Worm (Caenorhabditis elegans): Measurements from ENCODE around the gene srh-82.

The srh-82 gene

ce11 chrV:144794-145193, at the start of gene srh-82:
TSS of gene srh-82 (plus strand) at chrV:145094.
- TF ChIP-seq klf-2 (GFP tag; conservative IDR thresholded peaks at IDR 0.05) (no peak), tab-1 (GFP tag; IDR thresholded peaks at IDR 0.05) (no peak), cog-1 (tag; optimal IDR thresholded peaks at IDR 0.05) (no peak), flt-1 (GFP tag; IDR thresholded peaks at IDR 0.05) (no peak)

- no peak for TF ChIP-seq ref-1 (GFP tag; conservative IDR thresholded peaks at IDR 0.05)
- TF ChIP-seq T22C8.4 (GFP tag; IDR thresholded peaks at IDR 0.05), result no peak
- no peak for TF ChIP-seq klf-2 (GFP tag; conservative IDR thresholded peaks at IDR 0.05)
- no peak for TF ChIP-seq tab-1 (GFP tag; IDR thresholded peaks at IDR 0.05)
- no peak for TF ChIP-seq ztf-23 (GFP tag; IDR thresholded peaks at IDR 0.05)
- TF ChIP-seq cog-1 (tag; optimal IDR thresholded peaks at IDR 0.05), result no peak
- TF ChIP-seq med-1 (GFP tag; optimal IDR thresholded peaks at IDR 0.05; ENCODE audit: insufficient read depth), result no peak
- no peak for TF ChIP-seq flt-1 (GFP tag; IDR thresholded peaks at IDR 0.05)
- no peak for TF ChIP-seq ztf-29 (GFP tag; IDR thresholded peaks at IDR 0.05)
Measured at ce11 chrV:102165-102564, 42.7 kb upstream of the srh-82 start.

DNA sequence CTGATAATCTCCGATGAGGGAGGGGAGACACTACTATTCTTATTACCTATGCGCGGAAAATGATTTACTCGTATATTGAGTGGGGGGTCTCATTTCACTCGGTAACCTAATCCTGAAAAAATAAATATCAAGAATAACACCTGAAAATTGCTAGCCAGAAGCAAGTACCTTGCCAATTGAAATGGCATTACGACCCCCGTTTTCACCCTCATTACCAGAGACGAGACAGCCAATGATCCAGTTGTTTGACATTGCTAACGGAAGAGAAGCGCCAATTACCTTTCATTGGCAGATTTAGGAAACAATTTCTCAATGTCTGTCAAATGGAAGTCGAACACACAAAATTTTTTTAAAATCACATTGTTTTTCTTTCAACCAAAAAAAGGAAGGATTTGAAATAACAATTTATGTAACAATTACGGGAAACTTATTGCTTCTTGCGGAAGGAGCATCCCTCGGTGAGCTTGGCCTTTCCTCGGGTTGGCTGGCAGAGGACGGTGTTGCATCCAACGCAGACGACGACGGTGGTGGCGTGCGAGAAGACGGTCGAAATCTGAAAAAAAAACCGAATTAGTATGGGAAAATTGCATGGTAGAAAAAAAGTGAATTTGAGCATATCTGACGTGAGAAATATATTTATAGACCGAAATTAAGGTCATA, 41.7 kb upstream of the srh-82 start:
- TF ChIP-seq klf-2 (GFP tag; conservative IDR thresholded peaks at IDR 0.05), result no peak
- TF ChIP-seq ref-1 (GFP tag; conservative IDR thresholded peaks at IDR 0.05), result 0 out of 2 replicates have a peak, but pooled peaks have one; percentile 24

DNA sequence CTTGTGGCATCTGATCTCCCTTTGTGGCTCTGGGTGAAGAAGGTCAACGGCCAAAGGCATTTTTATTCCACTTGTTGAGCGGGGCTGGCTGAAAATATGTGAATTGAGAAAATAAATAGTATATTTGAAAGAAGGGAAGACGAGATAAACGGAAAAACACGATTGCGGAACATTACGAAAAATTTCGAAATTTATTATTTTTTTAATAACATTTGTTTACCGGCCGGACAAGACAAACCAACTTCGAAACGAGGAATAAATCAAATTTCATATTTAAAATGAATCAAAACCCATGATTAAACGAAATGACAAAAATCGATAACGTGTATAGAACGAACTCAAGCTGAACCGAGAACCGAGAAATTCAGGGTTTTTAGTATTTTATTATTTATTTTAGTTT, 40.9 kb upstream of the srh-82 start, which contains the start of gene rps-27:
TSS of gene rps-27 (minus strand) at position 101 of the 400 bp plus-strand sequence.
- TF ChIP-seq tab-1 (GFP tag; IDR thresholded peaks at IDR 0.05) (no peak), ztf-29 (GFP tag; IDR thresholded peaks at IDR 0.05) (no peak), med-1 (GFP tag; optimal IDR thresholded peaks at IDR 0.05; ENCODE audit: insufficient read depth) (no peak), flt-1 (GFP tag; IDR thresholded peaks at IDR 0.05) (no peak), ref-1 (GFP tag; conservative IDR thresholded peaks at IDR 0.05) (no peak), ztf-23 (GFP tag; IDR thresholded peaks at IDR 0.05) (no peak), cog-1 (tag; optimal IDR thresholded peaks at IDR 0.05) (no peak), T22C8.4 (GFP tag; IDR thresholded peaks at IDR 0.05) (no peak), klf-2 (GFP tag; conservative IDR thresholded peaks at IDR 0.05) (no peak)

- TF ChIP-seq ztf-23 (GFP tag; IDR thresholded peaks at IDR 0.05), result no peak
- TF ChIP-seq tab-1 (GFP tag; IDR thresholded peaks at IDR 0.05), result no peak
- TF ChIP-seq T22C8.4 (GFP tag; IDR thresholded peaks at IDR 0.05), result no peak
- no peak for TF ChIP-seq klf-2 (GFP tag; conservative IDR thresholded peaks at IDR 0.05)
- no peak for TF ChIP-seq ref-1 (GFP tag; conservative IDR thresholded peaks at IDR 0.05)
- TF ChIP-seq med-1 (GFP tag; optimal IDR thresholded peaks at IDR 0.05; ENCODE audit: insufficient read depth), result no peak
- TF ChIP-seq ztf-29 (GFP tag; IDR thresholded peaks at IDR 0.05), result no peak
- 0 out of 2 replicates have a peak, but pooled peaks have one; percentile 26 for TF ChIP-seq flt-1 (GFP tag; IDR thresholded peaks at IDR 0.05)
- peak; percentile 22 for TF ChIP-seq cog-1 (tag; optimal IDR thresholded peaks at IDR 0.05)
Measured at ce11 chrV:104474-104873, 40.4 kb upstream of the srh-82 start, which contains the start of gene picd-1. TSS of gene picd-1 (plus strand) at chrV:104825.

DNA sequence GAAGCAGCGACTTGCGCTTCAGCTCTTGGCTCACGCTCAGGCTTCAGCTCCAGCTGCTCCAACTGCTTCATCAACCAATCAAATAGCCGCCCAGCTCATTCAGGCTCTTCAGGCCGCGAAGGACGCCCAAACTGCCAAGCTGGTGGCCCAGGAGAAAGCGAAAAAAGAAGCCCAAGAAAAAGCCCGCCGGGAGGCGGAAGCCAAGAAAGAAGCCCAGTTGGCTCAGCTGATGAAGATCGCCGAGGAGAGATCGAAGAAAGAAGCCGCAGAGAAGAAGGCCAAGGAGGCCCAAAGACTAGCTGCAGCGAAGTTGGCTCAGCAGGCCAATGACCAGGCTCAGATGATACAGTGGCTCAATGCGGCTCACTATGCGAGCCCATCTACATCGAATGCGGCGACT, 28.7 kb upstream of the srh-82 start:
- TF ChIP-seq ztf-23 (GFP tag; IDR thresholded peaks at IDR 0.05) (no peak), ref-1 (GFP tag; conservative IDR thresholded peaks at IDR 0.05) (no peak), T22C8.4 (GFP tag; IDR thresholded peaks at IDR 0.05) (no peak), flt-1 (GFP tag; IDR thresholded peaks at IDR 0.05) (no peak)

ce11 chrV:117312-117711, 27.6 kb upstream of the srh-82 start:
- TF ChIP-seq klf-2 (GFP tag; conservative IDR thresholded peaks at IDR 0.05), result no peak

ce11 chrV:122249-122648, 22.6 kb upstream of the srh-82 start:
- TF ChIP-seq med-1 (GFP tag; optimal IDR thresholded peaks at IDR 0.05; ENCODE audit: insufficient read depth), result no peak
- no peak for TF ChIP-seq flt-1 (GFP tag; IDR thresholded peaks at IDR 0.05)
- no peak for TF ChIP-seq T22C8.4 (GFP tag; IDR thresholded peaks at IDR 0.05)
- no peak for TF ChIP-seq ztf-23 (GFP tag; IDR thresholded peaks at IDR 0.05)
- TF ChIP-seq cog-1 (tag; optimal IDR thresholded peaks at IDR 0.05), result no peak
- no peak for TF ChIP-seq ref-1 (GFP tag; conservative IDR thresholded peaks at IDR 0.05)
- TF ChIP-seq tab-1 (GFP tag; IDR thresholded peaks at IDR 0.05), result no peak
- no peak for TF ChIP-seq ztf-29 (GFP tag; IDR thresholded peaks at IDR 0.05)
- no peak for TF ChIP-seq klf-2 (GFP tag; conservative IDR thresholded peaks at IDR 0.05)

- TF ChIP-seq ref-1 (GFP tag; conservative IDR thresholded peaks at IDR 0.05) (no peak), tab-1 (GFP tag; IDR thresholded peaks at IDR 0.05) (no peak), med-1 (GFP tag; optimal IDR thresholded peaks at IDR 0.05; ENCODE audit: insufficient read depth) (no peak), ztf-23 (GFP tag; IDR thresholded peaks at IDR 0.05) (no peak), klf-2 (GFP tag; conservative IDR thresholded peaks at IDR 0.05) (no peak), ztf-29 (GFP tag; IDR thresholded peaks at IDR 0.05) (no peak), T22C8.4 (GFP tag; IDR thresholded peaks at IDR 0.05) (no peak), flt-1 (GFP tag; IDR thresholded peaks at IDR 0.05) (no peak), cog-1 (tag; optimal IDR thresholded peaks at IDR 0.05) (no peak)
Measured at ce11 chrV:122750-123149, 22.1 kb upstream of the srh-82 start, which contains the start of gene cgp-1. TSS of gene cgp-1 (minus strand) at chrV:122789.

DNA sequence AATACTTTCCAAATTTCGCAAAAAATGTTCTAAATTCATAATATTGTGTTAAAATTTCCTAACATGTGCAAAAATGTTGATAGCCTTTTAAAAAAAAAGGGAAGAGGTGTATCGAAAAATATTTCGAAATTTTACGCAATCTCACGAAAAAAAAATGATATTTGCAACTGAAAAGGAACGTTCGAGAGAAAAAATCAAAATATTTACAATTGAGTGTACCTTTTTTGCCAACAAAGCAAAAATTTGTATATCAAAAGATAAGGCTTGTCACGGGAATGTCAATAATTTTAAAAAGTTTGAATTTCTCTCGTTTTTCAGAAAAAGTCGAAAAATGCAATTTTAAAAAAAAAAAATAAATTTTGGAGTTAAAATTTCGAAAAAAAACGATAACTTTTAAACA, 21.4 kb upstream of the srh-82 start:
- TF ChIP-seq med-1 (GFP tag; optimal IDR thresholded peaks at IDR 0.05; ENCODE audit: insufficient read depth), result no peak
- TF ChIP-seq flt-1 (GFP tag; IDR thresholded peaks at IDR 0.05), result no peak
- TF ChIP-seq ref-1 (GFP tag; conservative IDR thresholded peaks at IDR 0.05), result no peak
- no peak for TF ChIP-seq ztf-29 (GFP tag; IDR thresholded peaks at IDR 0.05)
- TF ChIP-seq T22C8.4 (GFP tag; IDR thresholded peaks at IDR 0.05), result no peak
- no peak for TF ChIP-seq cog-1 (tag; optimal IDR thresholded peaks at IDR 0.05)
- no peak for TF ChIP-seq ztf-23 (GFP tag; IDR thresholded peaks at IDR 0.05)
- no peak for TF ChIP-seq tab-1 (GFP tag; IDR thresholded peaks at IDR 0.05)
